Fruit fly (Drosophila melanogaster) whole organism, pupa: Measurements from ENCODE around the gene Ada1-2.

Source experiments
- CG10348 ChIP-seq: fragments of 200-800 bp; sonication (Bioruptor generic); IDR thresholded peaks from 2 replicates; pipeline ENCODE4 v1.3.6; 2022; ENCODE audit warnings: missing biosample characterization, missing genetic modification characterization
- CG12605 ChIP-seq: fragments of 200-800 bp; sonication (Bioruptor generic); IDR thresholded peaks from 2 replicates; pipeline ENCODE4 v1.3.6; 2022; ENCODE audit warnings: missing biosample characterization, missing genetic modification characterization
- CG13204 ChIP-seq: fragments of 200-800 bp; sonication (Bioruptor generic); optimal IDR thresholded peaks from 2 replicates; lab custom pipeline; 2018; ENCODE audit warnings: missing biosample characterization, mild to moderate bottlenecking, missing genetic modification characterization, moderate library complexity
- CG15710 ChIP-seq: fragments of 200-800 bp; sonication (Bioruptor generic); optimal IDR thresholded peaks from 2 replicates; lab custom pipeline; 2018; ENCODE audit warnings: missing biosample characterization, mild to moderate bottlenecking, missing genetic modification characterization, moderate library complexity
- CG32121 ChIP-seq: fragments of 200-800 bp; sonication (Bioruptor generic); IDR thresholded peaks from 2 replicates; pipeline ENCODE4 v1.3.6; 2022; ENCODE audit warnings: missing biosample characterization, missing genetic modification characterization
- CG4496 ChIP-seq: fragments of 200-800 bp; sonication (Bioruptor generic); IDR thresholded peaks from 3 replicates; pipeline ENCODE4 v1.3.6; 2022; ENCODE audit warnings: missing biosample characterization, missing genetic modification characterization
- CG8159 ChIP-seq: fragments of 200-800 bp; sonication (Bioruptor generic); optimal IDR thresholded peaks from 3 replicates; lab custom pipeline; 2018; ENCODE audit warnings: missing biosample characterization, mild to moderate bottlenecking, missing genetic modification characterization, moderate library complexity
- CG9948 ChIP-seq: fragments of 200-800 bp; sonication (Bioruptor generic); optimal IDR thresholded peaks from 2 replicates; lab custom pipeline; 2018; ENCODE audit warnings: missing biosample characterization, mild to moderate bottlenecking, missing genetic modification characterization, moderate library complexity
- D1 ChIP-seq: fragments of 200-800 bp; sonication (Bioruptor generic); optimal IDR thresholded peaks from 2 replicates; lab custom pipeline; 2018; ENCODE audit warnings: missing biosample characterization, mild to moderate bottlenecking, missing genetic modification characterization, moderate library complexity
- EcR ChIP-seq: fragments of 200-800 bp; sonication (Bioruptor generic); optimal IDR thresholded peaks from 3 replicates; lab custom pipeline; 2019; ENCODE audit warnings: missing biosample characterization, missing genetic modification characterization, mild to moderate bottlenecking, moderate library complexity, missing genetic modification reagents
- Ets98B ChIP-seq: fragments of 200-800 bp; sonication (Bioruptor generic); IDR thresholded peaks from 2 replicates; pipeline ENCODE4 v1.3.6; 2022; ENCODE audit warnings: missing biosample characterization, missing genetic modification characterization
- Snoo ChIP-seq: fragments of 200-800 bp; sonication (Bioruptor generic); optimal IDR thresholded peaks from 3 replicates; lab custom pipeline; 2017; ENCODE audit warnings: missing biosample characterization, mild to moderate bottlenecking, missing genetic modification characterization, inconsistent platforms
- gl ChIP-seq: fragments of 200-800 bp; sonication (Bioruptor generic); optimal IDR thresholded peaks from 2 replicates; lab custom pipeline; 2018; ENCODE audit warnings: missing biosample characterization, mild to moderate bottlenecking, missing genetic modification characterization
- rn ChIP-seq: fragments of 200-800 bp; sonication (Bioruptor generic); IDR thresholded peaks from 2 replicates; pipeline ENCODE4 v1.3.6; 2022; ENCODE audit warnings: missing biosample characterization, missing genetic modification characterization

DNA sequence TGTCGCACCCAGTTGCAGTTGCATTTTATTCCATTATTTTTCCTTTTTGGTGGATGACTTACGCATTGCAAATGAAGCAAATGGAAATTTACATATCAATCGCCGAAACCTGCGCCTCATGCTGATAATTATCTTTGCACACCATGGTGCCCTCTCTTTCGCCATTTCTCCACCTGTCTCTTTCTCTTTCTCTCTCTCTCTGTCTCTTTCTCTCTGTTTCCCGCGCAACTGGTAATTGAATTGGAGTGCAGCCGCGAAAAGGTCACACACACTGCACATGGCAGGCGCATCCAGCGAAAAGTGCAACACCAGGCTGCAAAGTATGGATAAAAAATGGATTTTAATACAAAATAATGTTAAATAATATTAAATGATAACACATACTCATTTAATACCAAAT lies 15.0 kb upstream of the Ada1-2 start:
- no peak for TF ChIP-seq CG8159
- no peak for TF ChIP-seq D1 (tag; lab: Kevin White, UChicago)
- no peak for TF ChIP-seq rn
- no peak for TF ChIP-seq CG15710 (tag; lab: Kevin White, UChicago)
- TF ChIP-seq EcR (GFP tag; lab: Kevin White, UChicago), result no peak
- no peak for TF ChIP-seq CG9948 (tag; lab: Kevin White, UChicago)
- no peak for TF ChIP-seq CG13204 (GFP tag; lab: Kevin White, UChicago)
- TF ChIP-seq Snoo (tag; lab: Kevin White, UChicago), result no peak
- no peak for TF ChIP-seq gl (tag; lab: Kevin White, UChicago)
- TF ChIP-seq CG32121, result no peak
- 0 out of 3 replicates have a peak, but pooled peaks have one; percentile 20 for TF ChIP-seq CG4496 (GFP tag; lab: Robert Waterston, UW)
- no peak for TF ChIP-seq CG10348 (GFP tag; lab: Robert Waterston, UW)
- TF ChIP-seq Ets98B (GFP tag; lab: Robert Waterston, UW), result no peak
- TF ChIP-seq CG12605, result no peak
